Worm (Caenorhabditis elegans) whole organism, midembryonic: ENCODE measurements around the gene C45H4.14.

Experiments
- flt-1 ChIP-seq: fragments of 200-800 bp; sonication (Bioruptor generic); IDR thresholded peaks from 2 replicates; pipeline ENCODE4 v1.3.6; 2022; ENCODE audit warnings: missing genetic modification characterization, missing compliant biosample characterization
- klf-2 ChIP-seq: fragments of 200-800 bp; sonication (Bioruptor generic); conservative IDR thresholded peaks from 2 replicates; pipeline ENCODE4 v1.3.6; 2022; ENCODE audit warnings: missing genetic modification reagents, missing genetic modification characterization, missing compliant biosample characterization
- med-1 ChIP-seq: sonication (generic microtip); optimal IDR thresholded peaks from 2 replicates; lab custom pipeline; 2017; ENCODE audit warnings: missing genetic modification characterization, mild to moderate bottlenecking, missing compliant biosample characterization, antibody characterized with exemption, missing genetic modification reagents; ENCODE audit not compliant: insufficient read depth
- tab-1 ChIP-seq: fragments of 200-800 bp; sonication (Bioruptor generic); IDR thresholded peaks from 2 replicates; pipeline ENCODE4 v1.3.6; 2022; ENCODE audit warnings: missing genetic modification characterization, missing compliant biosample characterization
- ztf-29 ChIP-seq: fragments of 200-800 bp; sonication (Bioruptor generic); IDR thresholded peaks from 2 replicates; pipeline ENCODE4 v1.3.6; 2022; ENCODE audit warnings: missing genetic modification reagents, missing genetic modification characterization, missing compliant biosample characterization

DNA sequence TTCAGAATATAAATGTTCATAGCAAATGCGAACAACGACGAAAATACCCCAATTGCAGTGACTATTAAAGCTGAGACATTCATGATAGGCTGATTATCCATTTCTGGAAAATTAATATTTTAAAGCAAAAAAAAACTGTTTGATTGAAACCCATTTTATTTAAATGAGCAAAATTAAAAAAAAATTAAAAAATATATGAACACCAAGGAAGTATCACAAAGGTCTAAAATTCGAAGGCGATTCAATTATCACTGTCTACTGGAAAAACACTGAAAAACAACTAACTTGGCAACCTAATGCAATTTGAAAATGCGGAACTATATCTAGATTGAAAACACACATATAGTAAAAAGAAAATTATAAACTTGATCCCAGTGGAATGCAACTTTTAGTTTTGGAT is 31.9 kb upstream of the C45H4.14 start, which contains the start of gene srbc-42:
- TF ChIP-seq med-1, result no peak
- TF ChIP-seq ztf-29 (GFP tag; lab: Robert Waterston, UW), result no peak
- TF ChIP-seq tab-1 (GFP tag; lab: Robert Waterston, UW), result no peak
- TF ChIP-seq flt-1 (GFP tag; lab: Robert Waterston, UW), result no peak
- no peak for TF ChIP-seq klf-2
